Worm (Caenorhabditis elegans) whole organism, L4 larva: ENCODE data around the gene pycr-1.
A peak's percentile ranks its signal among the peaks of the same experiment; 100 is the strongest.

Experiments
- aly-2 ChIP-seq: sonication (generic microtip); optimal IDR thresholded peaks from 2 replicates; lab custom pipeline; 2018; ENCODE audit warnings: missing biosample characterization, missing genetic modification characterization
- dmd-6 ChIP-seq: fragments of 200-800 bp; sonication (Bioruptor generic); IDR thresholded peaks from 2 replicates; pipeline ENCODE4 v1.3.6; 2022; ENCODE audit warnings: missing genetic modification reagents, missing genetic modification characterization, missing compliant biosample characterization
- dpl-1 ChIP-seq: fragments of 150-350 bp; optimal IDR thresholded peaks from 2 replicates; lab custom pipeline; 2014; ENCODE audit warnings: missing biosample characterization, missing genetic modification reagents, missing genetic modification characterization
- egl-27 ChIP-seq: sonication (generic microtip); optimal IDR thresholded peaks from 3 replicates; lab custom pipeline; 2017; ENCODE audit warnings: missing biosample characterization, missing genetic modification reagents, missing genetic modification characterization
- madf-5 ChIP-seq, 2 experiments: fragments of 200-800 bp; sonication (Bioruptor generic); IDR thresholded peaks; 2 replicates each; pipeline ENCODE4 v1.3.6; 2022; ENCODE audit warnings: missing compliant biosample characterization in 2 of 2, missing genetic modification characterization in 2 of 2
- mdt-29 ChIP-seq: fragments of 200-800 bp; sonication (Bioruptor generic); IDR thresholded peaks from 2 replicates; pipeline ENCODE4 v1.3.6; 2022; ENCODE audit warnings: missing genetic modification reagents, missing genetic modification characterization, missing compliant biosample characterization
- mxl-3 ChIP-seq: fragments of 200-800 bp; sonication (Bioruptor generic); optimal IDR thresholded peaks from 2 replicates; lab custom pipeline; 2018; ENCODE audit warnings: mild to moderate bottlenecking, missing genetic modification characterization, missing compliant biosample characterization
- nhr-237 ChIP-seq: sonication (generic microtip); optimal IDR thresholded peaks from 2 replicates; lab custom pipeline; 2017; ENCODE audit warnings: missing biosample characterization, missing genetic modification characterization
- nhr-25 ChIP-seq: sonication (generic microtip); optimal IDR thresholded peaks from 2 replicates; lab custom pipeline; 2017; ENCODE audit warnings: missing genetic modification characterization, mild to moderate bottlenecking, missing compliant biosample characterization, antibody characterized with exemption, moderate library complexity, borderline replicate concordance; ENCODE audit not compliant: insufficient read depth
- nhr-28 ChIP-seq: fragments of 150-350 bp; optimal IDR thresholded peaks from 2 replicates; lab custom pipeline; 2014; ENCODE audit warnings: missing biosample characterization, missing genetic modification characterization
- rbr-2 ChIP-seq: sonication (generic microtip); optimal IDR thresholded peaks from 2 replicates; lab custom pipeline; 2016; ENCODE audit warnings: missing genotype, missing genetic modification characterization, missing compliant biosample characterization
- unc-62 ChIP-seq, 3 experiments: fragments of 150-350 bp in 1 of 3; sonication (generic microtip); optimal IDR thresholded peaks in 2 of 3; peaks in 1 of 3; 1 replicate in 1 of 3; 2 replicates in 2 of 3; lab custom pipeline; 2014 to 2017; ENCODE audit warnings: missing biosample characterization in 3 of 3, missing genetic modification characterization in 3 of 3, missing genetic modification reagents in 3 of 3, missing genotype in 1 of 3
- zag-1 ChIP-seq: fragments of 150-350 bp; optimal IDR thresholded peaks from 2 replicates; lab custom pipeline; 2014; ENCODE audit warnings: missing biosample characterization, missing genetic modification characterization
- zip-11 ChIP-seq: fragments of 200-800 bp; sonication (Bioruptor generic); IDR thresholded peaks from 2 replicates; pipeline ENCODE4 v1.3.6; 2022; ENCODE audit warnings: missing genetic modification characterization, missing compliant biosample characterization

DNA sequence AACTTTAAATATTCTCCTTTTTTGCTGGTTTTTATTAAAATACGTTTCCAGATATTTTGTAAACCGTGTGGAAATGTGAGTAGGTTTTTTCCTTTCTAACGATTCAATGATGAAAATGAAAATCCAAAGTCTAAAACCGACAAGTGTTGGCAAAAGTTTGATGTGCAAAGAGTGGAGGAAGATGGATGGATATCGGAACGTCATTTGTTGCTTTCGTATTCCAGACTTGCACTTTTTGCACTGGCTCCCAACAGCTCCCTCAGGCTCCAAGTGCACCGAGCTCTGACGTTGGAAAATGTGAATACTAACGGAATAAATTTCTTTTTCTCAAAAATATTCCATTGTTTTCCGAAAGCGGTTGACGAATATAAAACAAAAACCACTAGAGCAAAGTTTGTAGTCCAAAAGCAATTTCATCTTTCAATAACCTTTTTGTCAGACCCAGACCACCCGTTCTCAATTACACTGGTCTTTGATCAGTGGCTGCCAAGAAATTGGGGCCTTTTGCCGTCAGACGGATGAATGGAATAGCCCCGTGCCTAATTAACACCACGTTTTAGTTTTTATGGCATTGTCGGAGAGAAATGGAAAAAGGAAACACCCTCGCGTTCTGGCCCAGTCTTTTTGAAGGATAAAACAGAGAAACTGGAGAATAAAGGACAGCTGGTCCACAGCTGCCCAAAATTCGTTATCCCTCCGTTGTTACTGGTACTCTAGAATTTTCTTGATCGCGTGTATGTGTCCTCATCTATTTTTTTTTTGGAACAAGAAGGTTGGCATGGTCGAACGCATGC lies 36.2 kb downstream of the pycr-1 start:
- TF ChIP-seq aly-2 (no peak), mdt-29 (GFP tag; lab: Robert Waterston, UW) (no peak), nhr-25 (no peak), nhr-28 (tag; lab: Kevin White, UChicago) (no peak), egl-27 (tag; lab: Kevin White, UChicago) (no peak), nhr-237 (tag; lab: Kevin White, UChicago) (no peak), mxl-3 (GFP tag; lab: Kevin White, UChicago) (peak; percentile 16), zip-11 (no peak), dmd-6 (peak; percentile 28; the same call in 1 of the 2 replicates), zag-1 (tag; lab: Kevin White, UChicago) (no peak), unc-62 (GFP tag; optimal IDR thresholded peaks at IDR 0.05 in 1 of 2; lab: Kevin White, UChicago) (peak in 1 of 2 experiments; percentile 97), unc-62 (tag; optimal IDR thresholded peaks at IDR 0.05; lab: Kevin White, UChicago) (no peak), rbr-2 (tag; lab: Kevin White, UChicago) (peak; percentile 16), dpl-1 (no peak), madf-5 (GFP tag; IDR thresholded peaks at IDR 0.05; lab: Robert Waterston, UW) (no peak)
